Worm (Caenorhabditis elegans) whole organism, L1 larva: ENCODE measurements around the gene F32A11.1.

Source experiments
- C34B4.2 ChIP-seq: sonication (generic microtip); optimal IDR thresholded peaks from 2 replicates; lab custom pipeline; 2017; ENCODE audit warnings: mild to moderate bottlenecking, missing genetic modification characterization, missing compliant biosample characterization
- F16B12.6 ChIP-seq: fragments of 150-350 bp; optimal IDR thresholded peaks from 2 replicates; lab custom pipeline; 2014; ENCODE audit warnings: missing biosample characterization, missing genetic modification characterization
- Y116A8C.19 ChIP-seq: sonication (generic microtip); optimal IDR thresholded peaks from 2 replicates; lab custom pipeline; 2016; ENCODE audit warnings: missing compliant biosample characterization, missing genetic modification characterization, borderline replicate concordance
- aha-1 ChIP-seq: fragments of 150-350 bp; optimal IDR thresholded peaks from 2 replicates; lab custom pipeline; 2014; ENCODE audit warnings: missing biosample characterization, missing genetic modification characterization
- blmp-1 ChIP-seq: fragments of 150-350 bp; optimal IDR thresholded peaks from 2 replicates; lab custom pipeline; 2014; ENCODE audit warnings: missing biosample characterization, missing genetic modification characterization
- ceh-82 ChIP-seq, 3 experiments: fragments of 150-350 bp in 1 of 3; sonication (generic microtip) in 2 of 3; optimal IDR thresholded peaks; 2 replicates each; lab custom pipeline; 2014 to 2017; ENCODE audit warnings: missing biosample characterization in 3 of 3, missing genetic modification characterization in 3 of 3
- ceh-90 ChIP-seq: sonication (generic microtip); optimal IDR thresholded peaks from 2 replicates; lab custom pipeline; 2016; ENCODE audit warnings: missing genetic modification characterization, missing compliant biosample characterization
- dpl-1 ChIP-seq, 3 experiments: fragments of 150-350 bp in 2 of 3; sonication (generic microtip) in 1 of 3; optimal IDR thresholded peaks; 2 replicates each; lab custom pipeline; 2014 to 2017; ENCODE audit warnings: missing biosample characterization in 3 of 3, missing genetic modification characterization in 3 of 3, missing genetic modification reagents in 3 of 3
- dsc-1 ChIP-seq: sonication (generic microtip); optimal IDR thresholded peaks from 2 replicates; lab custom pipeline; 2016; ENCODE audit warnings: mild to moderate bottlenecking, missing genetic modification characterization, missing compliant biosample characterization
- efl-1 ChIP-seq, 4 experiments: fragments of 150-350 bp; optimal IDR thresholded peaks in 3 of 4; peaks in 1 of 4; 1 replicate in 1 of 4; 2 replicates in 3 of 4; lab custom pipeline; 2014; ENCODE audit warnings: missing biosample characterization in 2 of 4, missing genetic modification characterization in 2 of 4, missing genetic modification reagents in 2 of 4
- egl-27 ChIP-seq, 2 experiments: fragments of 150-350 bp in 1 of 2; sonication (generic microtip); optimal IDR thresholded peaks; 3 replicates each; lab custom pipeline; 2017 to 2018; ENCODE audit warnings: missing biosample characterization in 2 of 2, missing genetic modification characterization in 2 of 2, missing genetic modification reagents in 2 of 2
- elt-2 ChIP-seq: sonication (generic microtip); optimal IDR thresholded peaks from 2 replicates; lab custom pipeline; 2016; ENCODE audit warnings: missing genetic modification characterization, mild to moderate bottlenecking, inconsistent platforms, missing compliant biosample characterization, missing genetic modification reagents
- ets-5 ChIP-seq: fragments of 200-800 bp; sonication (Bioruptor generic); IDR thresholded peaks from 2 replicates; pipeline ENCODE4 v1.3.6; 2022; ENCODE audit warnings: missing genetic modification characterization, missing compliant biosample characterization
- fkh-4 ChIP-seq: sonication (generic microtip); optimal IDR thresholded peaks from 2 replicates; lab custom pipeline; 2016; ENCODE audit warnings: missing compliant biosample characterization, missing genetic modification characterization, borderline replicate concordance
- fos-1 ChIP-seq: fragments of 150-350 bp; optimal IDR thresholded peaks from 2 replicates; lab custom pipeline; 2014; ENCODE audit warnings: missing biosample characterization, missing genetic modification characterization
- irx-1 ChIP-seq: sonication (generic microtip); optimal IDR thresholded peaks from 2 replicates; lab custom pipeline; 2016; ENCODE audit warnings: missing genetic modification characterization, missing compliant biosample characterization
- jun-1 ChIP-seq: fragments of 150-350 bp; optimal IDR thresholded peaks from 2 replicates; lab custom pipeline; 2014; ENCODE audit warnings: missing biosample characterization, missing genetic modification reagents, missing genetic modification characterization
- lin-13 ChIP-seq: fragments of 150-350 bp; optimal IDR thresholded peaks from 2 replicates; lab custom pipeline; 2014; ENCODE audit warnings: missing biosample characterization, missing genetic modification reagents, missing genetic modification characterization
- lin-14 ChIP-seq: fragments of 200-800 bp; sonication (Bioruptor generic); optimal IDR thresholded peaks from 2 replicates; lab custom pipeline; 2018; ENCODE audit warnings: mild to moderate bottlenecking, missing genetic modification characterization, moderate library complexity, missing compliant biosample characterization
- lin-35 ChIP-seq, 2 experiments: fragments of 150-350 bp; optimal IDR thresholded peaks; 2 replicates each; lab custom pipeline; 2014; ENCODE audit warnings: missing biosample characterization in 2 of 2, missing genetic modification characterization in 2 of 2, missing genetic modification reagents in 2 of 2
- lin-39 ChIP-seq: fragments of 150-350 bp; optimal IDR thresholded peaks from 2 replicates; lab custom pipeline; 2014; ENCODE audit warnings: missing biosample characterization, missing genetic modification reagents, missing genetic modification characterization
- lir-3 ChIP-seq: sonication (generic microtip); optimal IDR thresholded peaks from 2 replicates; lab custom pipeline; 2016; ENCODE audit warnings: mild to moderate bottlenecking, missing genetic modification characterization, moderate library complexity, missing compliant biosample characterization; ENCODE audit not compliant: poor library complexity
- mab-9 ChIP-seq: fragments of 200-800 bp; sonication (Bioruptor generic); IDR thresholded peaks from 2 replicates; pipeline ENCODE4 v1.3.6; 2022; ENCODE audit warnings: missing genetic modification reagents, missing genetic modification characterization, missing compliant biosample characterization
- mdl-1 ChIP-seq, 2 experiments: fragments of 150-350 bp; optimal IDR thresholded peaks; 2 replicates each; lab custom pipeline; 2014 to 2017; ENCODE audit warnings: missing biosample characterization in 2 of 2, missing genetic modification characterization in 2 of 2, inconsistent platforms in 1 of 2
- mef-2 ChIP-seq: fragments of 150-350 bp; optimal IDR thresholded peaks from 2 replicates; lab custom pipeline; 2014; ENCODE audit warnings: missing biosample characterization, missing genetic modification characterization
- nhr-11 ChIP-seq: fragments of 150-350 bp; optimal IDR thresholded peaks from 2 replicates; lab custom pipeline; 2014; ENCODE audit warnings: missing biosample characterization, missing genetic modification characterization
- nhr-12 ChIP-seq: sonication (generic microtip); optimal IDR thresholded peaks from 2 replicates; lab custom pipeline; 2017; ENCODE audit warnings: missing biosample characterization, missing genetic modification characterization
- nhr-19 ChIP-seq: fragments of 200-800 bp; sonication (Bioruptor generic); conservative IDR thresholded peaks from 2 replicates; pipeline ENCODE4 v1.3.6; 2022; ENCODE audit warnings: missing genetic modification characterization, missing compliant biosample characterization
- nhr-20 ChIP-seq: sonication (generic microtip); optimal IDR thresholded peaks from 2 replicates; lab custom pipeline; 2016; ENCODE audit warnings: mild to moderate bottlenecking, missing genetic modification characterization, missing compliant biosample characterization
- nhr-71 ChIP-seq: sonication (generic microtip); optimal IDR thresholded peaks from 2 replicates; lab custom pipeline; 2016; ENCODE audit warnings: mild to moderate bottlenecking, missing genetic modification characterization, moderate library complexity, missing compliant biosample characterization
- nhr-76 ChIP-seq: sonication (generic microtip); optimal IDR thresholded peaks from 2 replicates; lab custom pipeline; 2017; ENCODE audit warnings: missing biosample characterization, missing genetic modification characterization
- nhr-77 ChIP-seq: fragments of 150-350 bp; optimal IDR thresholded peaks from 2 replicates; lab custom pipeline; 2014; ENCODE audit warnings: missing biosample characterization, missing genetic modification characterization
- nhr-84 ChIP-seq: sonication (generic microtip); optimal IDR thresholded peaks from 2 replicates; lab custom pipeline; 2017; ENCODE audit warnings: missing biosample characterization, missing genetic modification characterization
- nhr-85 ChIP-seq: sonication (generic microtip); peaks from one replicate; lab custom pipeline; 2016; ENCODE audit warnings: missing genetic modification characterization, inconsistent platforms, missing compliant biosample characterization
- rnt-1 ChIP-seq: sonication (generic microtip); optimal IDR thresholded peaks from 2 replicates; lab custom pipeline; 2016; ENCODE audit warnings: mild to moderate bottlenecking, missing genetic modification characterization, moderate library complexity, missing compliant biosample characterization
- skn-1 ChIP-seq: fragments of 150-350 bp; optimal IDR thresholded peaks from 2 replicates; lab custom pipeline; 2014; ENCODE audit warnings: missing biosample characterization, missing genetic modification characterization
- snpc-4 ChIP-seq: fragments of 150-350 bp; optimal IDR thresholded peaks from 2 replicates; lab custom pipeline; 2014; ENCODE audit warnings: missing biosample characterization, missing genetic modification characterization
- snu-23 ChIP-seq: sonication (generic microtip); optimal IDR thresholded peaks from 2 replicates; lab custom pipeline; 2016; ENCODE audit warnings: missing genetic modification characterization, missing compliant biosample characterization
- sptf-1 ChIP-seq: fragments of 150-350 bp; optimal IDR thresholded peaks from 2 replicates; lab custom pipeline; 2014; ENCODE audit warnings: missing biosample characterization, missing genetic modification characterization
- tbx-2 ChIP-seq: sonication (generic microtip); optimal IDR thresholded peaks from 2 replicates; lab custom pipeline; 2016; ENCODE audit warnings: missing genetic modification characterization, missing compliant biosample characterization
- tlp-1 ChIP-seq: fragments of 150-350 bp; optimal IDR thresholded peaks from 2 replicates; lab custom pipeline; 2014; ENCODE audit warnings: missing biosample characterization, missing genetic modification characterization
- unc-130 ChIP-seq: fragments of 150-350 bp; optimal IDR thresholded peaks from 2 replicates; lab custom pipeline; 2017; ENCODE audit warnings: missing biosample characterization, missing genetic modification characterization, inconsistent platforms
- unc-30 ChIP-seq: sonication (generic microtip); optimal IDR thresholded peaks from 2 replicates; lab custom pipeline; 2017; ENCODE audit warnings: missing biosample characterization, missing genetic modification characterization
- unc-62 ChIP-seq: fragments of 150-350 bp; optimal IDR thresholded peaks from 2 replicates; lab custom pipeline; 2014; ENCODE audit warnings: missing biosample characterization, missing genetic modification reagents, missing genetic modification characterization
- xbp-1 ChIP-seq: sonication (generic microtip); optimal IDR thresholded peaks from 2 replicates; lab custom pipeline; 2016; ENCODE audit warnings: missing genetic modification characterization, missing compliant biosample characterization
- ztf-11 ChIP-seq, 2 experiments: sonication (generic microtip); optimal IDR thresholded peaks; 2 replicates each; lab custom pipeline; 2016 to 2017; ENCODE audit warnings: missing genetic modification characterization in 2 of 2, missing biosample characterization in 1 of 2, missing compliant biosample characterization in 1 of 2
- ztf-4 ChIP-seq: fragments of 150-350 bp; optimal IDR thresholded peaks from 2 replicates; lab custom pipeline; 2014; ENCODE audit warnings: missing biosample characterization, missing genetic modification characterization

Gene F32A11.1

DNA sequence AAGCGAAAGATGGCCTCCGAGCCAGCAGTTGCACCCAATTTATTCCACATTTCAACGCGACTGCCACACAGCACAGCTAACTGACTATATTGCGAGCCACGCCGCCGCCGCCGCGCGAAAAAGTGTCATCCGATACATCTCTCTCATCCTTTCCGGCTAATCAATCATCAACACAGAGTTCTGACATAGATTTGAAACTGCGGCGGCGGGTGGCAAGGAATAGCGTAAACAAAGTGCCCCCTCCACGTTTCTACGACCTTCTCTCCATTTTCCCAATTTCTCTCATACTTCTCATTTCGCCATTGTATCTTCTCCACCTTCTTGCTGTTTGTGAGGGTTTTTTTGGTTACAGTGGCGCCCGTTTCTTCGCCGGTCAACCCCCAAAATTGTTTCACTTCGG is 32.2 kb downstream of the F32A11.1 start (continued):
- TF ChIP-seq rnt-1 (peak; percentile 41), egl-27 (tag; optimal IDR thresholded peaks at IDR 0.05; lab: Kevin White, UChicago) (no peak), irx-1 (tag; lab: Kevin White, UChicago) (peak; percentile 25), sptf-1 (no peak), lin-13 (GFP tag; lab: Kevin White, UChicago) (no peak), ceh-82 (tag; optimal IDR thresholded peaks at IDR 0.05; lab: Kevin White, UChicago) (peak in 1 of 3 experiments; percentile 1), lir-3 (tag; lab: Kevin White, UChicago) (no peak), unc-130 (tag; lab: Kevin White, UChicago) (peak; percentile 18), nhr-11 (no peak), lin-39 (tag; lab: Kevin White, UChicago) (no peak), F16B12.6 (tag; lab: Kevin White, UChicago) (no peak), nhr-71 (peak; percentile 56), dpl-1 (GFP tag; optimal IDR thresholded peaks at IDR 0.05; lab: Kevin White, UChicago) (peak in 2 of 3 experiments; percentile 22 to 32), efl-1 (optimal IDR thresholded peaks at IDR 0.05; lab: Kevin White, UChicago) (peak in 1 of 2 experiments; percentile 27), efl-1 (GFP tag; optimal IDR thresholded peaks at IDR 0.05 in 1 of 2; lab: Kevin White, UChicago) (peak; percentile 41 to 94), blmp-1 (tag; lab: Kevin White, UChicago) (peak; percentile 63), skn-1 (tag; lab: Kevin White, UChicago) (no peak), lin-35 (GFP tag; optimal IDR thresholded peaks at IDR 0.05; lab: Kevin White, UChicago) (peak; percentile 35 to 41), mab-9 (GFP tag; lab: Robert Waterston, UW) (no peak), nhr-19 (GFP tag; lab: Robert Waterston, UW) (peak; percentile 25; the same call in 1 of the 2 replicates), nhr-85 (tag; lab: Kevin White, UChicago) (peak; percentile 74), ztf-4 (tag; lab: Kevin White, UChicago) (no peak), snpc-4 (peak; percentile 5), snu-23 (GFP tag; lab: Kevin White, UChicago) (peak; percentile 61)

DNA sequence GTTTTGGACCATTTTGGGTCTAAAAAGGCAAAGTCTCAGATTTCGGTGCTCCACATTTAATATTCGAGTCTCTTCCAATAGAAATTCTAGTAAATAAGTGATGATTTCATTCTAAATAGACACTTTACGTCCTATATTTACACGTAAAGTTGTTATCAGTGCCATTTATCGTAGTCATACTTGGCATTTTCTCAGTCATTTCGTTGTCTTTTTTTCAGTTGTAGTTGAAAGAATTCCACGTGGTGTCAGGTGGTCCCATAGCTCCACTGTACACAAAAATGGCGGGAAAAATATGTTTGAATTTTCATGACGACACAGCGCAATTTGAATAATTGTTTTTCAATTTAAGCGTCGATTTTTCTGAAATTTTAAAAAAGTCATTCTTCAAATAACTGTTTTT is 33.3 kb downstream of the F32A11.1 start:
- TF ChIP-seq nhr-71 (peak; percentile 6), elt-2 (tag; lab: Kevin White, UChicago) (peak; percentile 50), nhr-12 (no peak), lin-35 (GFP tag; optimal IDR thresholded peaks at IDR 0.05; lab: Kevin White, UChicago) (peak in 1 of 2 experiments; percentile 59), rnt-1 (no peak), ets-5 (no peak), snpc-4 (no peak)

DNA sequence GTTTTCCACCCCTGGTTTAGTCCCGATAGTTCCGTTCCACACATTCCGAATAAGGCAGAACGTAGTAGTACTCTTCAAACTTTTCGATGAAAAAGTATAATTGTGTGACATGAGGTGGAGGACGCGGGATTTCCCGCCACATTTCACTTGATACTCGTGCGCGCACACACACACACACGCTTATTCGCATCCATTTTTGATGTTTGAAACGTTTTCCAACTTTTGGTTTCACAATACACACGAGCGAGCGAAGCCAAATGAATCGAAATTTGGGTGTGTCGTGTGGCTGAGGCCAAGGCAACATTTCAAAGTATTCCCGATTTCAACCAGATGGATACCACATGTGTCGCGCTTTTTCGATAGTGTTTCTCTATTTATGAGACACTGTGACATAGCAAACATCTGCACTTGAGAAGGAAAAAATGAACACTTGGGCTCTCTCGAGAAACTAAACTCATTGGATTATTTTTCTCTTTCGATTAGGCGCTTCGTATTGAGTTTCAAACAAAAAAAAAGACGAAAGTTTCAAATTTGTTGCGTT is 36.5 kb downstream of the F32A11.1 start:
- TF ChIP-seq snu-23 (GFP tag; lab: Kevin White, UChicago) = peak; percentile 44
- no peak for TF ChIP-seq unc-30
- no peak for TF ChIP-seq jun-1
- TF ChIP-seq lin-35 (GFP tag; optimal IDR thresholded peaks at IDR 0.05; lab: Kevin White, UChicago) = peak in 1 of 2 experiments; percentile 17
- TF ChIP-seq ceh-82 (tag; optimal IDR thresholded peaks at IDR 0.05; lab: Kevin White, UChicago) = no peak
- peak; percentile 2 for TF ChIP-seq irx-1 (tag; lab: Kevin White, UChicago)
- TF ChIP-seq nhr-77 = no peak
- TF ChIP-seq dsc-1 (tag; lab: Kevin White, UChicago) = peak; percentile 75
- no peak for TF ChIP-seq mdl-1 (tag; optimal IDR thresholded peaks at IDR 0.05; lab: Kevin White, UChicago)
- no peak for TF ChIP-seq ets-5
- no peak for TF ChIP-seq C34B4.2 (tag; lab: Kevin White, UChicago)
- TF ChIP-seq unc-62 (GFP tag; lab: Kevin White, UChicago) = no peak
- TF ChIP-seq xbp-1 = no peak
- no peak for TF ChIP-seq nhr-12
- TF ChIP-seq lin-14 = peak; percentile 75
- TF ChIP-seq nhr-20 (tag; lab: Kevin White, UChicago) = no peak
- TF ChIP-seq tlp-1 (tag; lab: Kevin White, UChicago) = no peak
- no peak for TF ChIP-seq lir-3 (tag; lab: Kevin White, UChicago)
- TF ChIP-seq ztf-11 (tag; optimal IDR thresholded peaks at IDR 0.05; lab: Kevin White, UChicago) = no peak
- TF ChIP-seq nhr-84 (tag; lab: Kevin White, UChicago) = no peak
- no peak for TF ChIP-seq nhr-19 (GFP tag; lab: Robert Waterston, UW)
- TF ChIP-seq F16B12.6 (tag; lab: Kevin White, UChicago) = no peak
- TF ChIP-seq mef-2 = no peak
- peak; percentile 41 for TF ChIP-seq fkh-4 (tag; lab: Kevin White, UChicago)
- TF ChIP-seq efl-1 (optimal IDR thresholded peaks at IDR 0.05; lab: Kevin White, UChicago) = no peak
- peak; percentile 3 to 91 for TF ChIP-seq efl-1 (GFP tag; optimal IDR thresholded peaks at IDR 0.05 in 1 of 2; lab: Kevin White, UChicago)
- TF ChIP-seq fos-1 (tag; lab: Kevin White, UChicago) = no peak
- no peak for TF ChIP-seq nhr-11
- TF ChIP-seq tbx-2 (tag; lab: Kevin White, UChicago) = no peak
- no peak for TF ChIP-seq Y116A8C.19 (tag; lab: Kevin White, UChicago)
- no peak for TF ChIP-seq unc-130 (tag; lab: Kevin White, UChicago)
- TF ChIP-seq aha-1 (tag; lab: Kevin White, UChicago) = no peak
- TF ChIP-seq ceh-90 (tag; lab: Kevin White, UChicago) = no peak
- no peak for TF ChIP-seq nhr-76
